Fruit fly (Drosophila melanogaster) whole organism, embryonic: ENCODE results near the gene mEFG1.

ENCODE experiments used
- CG10147 ChIP-seq: fragments of 200-800 bp; sonication (Bioruptor generic); optimal IDR thresholded peaks from 2 replicates; lab custom pipeline; 2019; ENCODE audit warnings: missing biosample characterization, mild to moderate bottlenecking, missing genetic modification characterization, moderate library complexity
- CG10543 ChIP-seq: fragments of 200-800 bp; sonication (Bioruptor generic); optimal IDR thresholded peaks from 3 replicates; lab custom pipeline; 2017; ENCODE audit warnings: missing biosample characterization, mild to moderate bottlenecking, missing genetic modification characterization, moderate library complexity
- CG11504 ChIP-seq: fragments of 200-800 bp; sonication (Bioruptor generic); optimal IDR thresholded peaks from 3 replicates; lab custom pipeline; 2019; ENCODE audit warnings: missing biosample characterization, mild to moderate bottlenecking, missing genetic modification characterization, moderate library complexity
- CG12769 ChIP-seq: fragments of 200-800 bp; sonication (Bioruptor generic); optimal IDR thresholded peaks from 2 replicates; lab custom pipeline; 2019; ENCODE audit warnings: missing biosample characterization, mild to moderate bottlenecking, missing genetic modification characterization, moderate library complexity
- CG13296 ChIP-seq: fragments of 200-800 bp; sonication (Bioruptor generic); optimal IDR thresholded peaks from 3 replicates; lab custom pipeline; 2018; ENCODE audit warnings: missing biosample characterization, mild to moderate bottlenecking, missing genetic modification characterization
- CG13894 ChIP-seq: fragments of 200-800 bp; sonication (Bioruptor generic); optimal IDR thresholded peaks from 3 replicates; lab custom pipeline; 2018; ENCODE audit warnings: missing biosample characterization, mild to moderate bottlenecking, missing genetic modification characterization, moderate library complexity
- CG14014 ChIP-seq: fragments of 200-800 bp; sonication (Bioruptor generic); IDR thresholded peaks from 2 replicates; pipeline ENCODE4 v1.3.6; 2022; ENCODE audit warnings: missing biosample characterization, missing genetic modification characterization
- CG15514 ChIP-seq: fragments of 200-800 bp; sonication (Bioruptor generic); optimal IDR thresholded peaks from 3 replicates; lab custom pipeline; 2017; ENCODE audit warnings: missing biosample characterization, missing genetic modification characterization, mild to moderate bottlenecking, moderate library complexity, missing genetic modification reagents
- CG1603 ChIP-seq: fragments of 200-800 bp; sonication (Bioruptor generic); optimal IDR thresholded peaks from 2 replicates; lab custom pipeline; 2019; ENCODE audit warnings: missing biosample characterization, mild to moderate bottlenecking, missing genetic modification characterization, moderate library complexity
- CG17328 ChIP-seq: fragments of 200-800 bp; sonication (Bioruptor generic); IDR thresholded peaks from 2 replicates; pipeline ENCODE4 v1.3.6; 2022; ENCODE audit warnings: missing biosample characterization, missing genetic modification characterization
- CG17359 ChIP-seq: fragments of 200-800 bp; sonication (Bioruptor generic); optimal IDR thresholded peaks from 3 replicates; lab custom pipeline; 2018; ENCODE audit warnings: missing biosample characterization, mild to moderate bottlenecking, missing genetic modification characterization, moderate library complexity
- CG17568 ChIP-seq: fragments of 200-800 bp; sonication (Bioruptor generic); optimal IDR thresholded peaks from 2 replicates; lab custom pipeline; 2018; ENCODE audit warnings: missing biosample characterization, mild to moderate bottlenecking, missing genetic modification characterization, moderate library complexity
- CG18599 ChIP-seq: fragments of 200-800 bp; sonication (Bioruptor generic); optimal IDR thresholded peaks from 3 replicates; lab custom pipeline; 2017; ENCODE audit warnings: missing biosample characterization, missing genetic modification characterization, mild to moderate bottlenecking, moderate library complexity, missing genetic modification reagents
- CG3281 ChIP-seq: fragments of 200-800 bp; sonication (Bioruptor generic); optimal IDR thresholded peaks from 3 replicates; lab custom pipeline; 2017; ENCODE audit warnings: missing biosample characterization, mild to moderate bottlenecking, missing genetic modification characterization
- CG8290 ChIP-seq, 3 experiments: fragments of 200-800 bp; sonication (Bioruptor generic); optimal IDR thresholded peaks; 2 replicates each; lab custom pipeline; 2016 to 2019; ENCODE audit warnings: missing biosample characterization in 3 of 3, missing genetic modification characterization in 3 of 3, mild to moderate bottlenecking in 2 of 3, moderate library complexity in 1 of 3
- CG9437 ChIP-seq: fragments of 200-800 bp; sonication (Bioruptor generic); optimal IDR thresholded peaks from 2 replicates; lab custom pipeline; 2018; ENCODE audit warnings: missing biosample characterization, mild to moderate bottlenecking, missing genetic modification characterization
- CG9609 ChIP-seq: fragments of 200-800 bp; sonication (Bioruptor generic); optimal IDR thresholded peaks from 3 replicates; lab custom pipeline; 2016; ENCODE audit warnings: missing biosample characterization, missing genetic modification characterization
- CG9727 ChIP-seq: fragments of 200-800 bp; sonication (Bioruptor generic); optimal IDR thresholded peaks from 3 replicates; lab custom pipeline; 2017; ENCODE audit warnings: missing biosample characterization, mild to moderate bottlenecking, missing genetic modification characterization
- Dll ChIP-seq: fragments of 200-800 bp; sonication (Bioruptor generic); IDR thresholded peaks from 4 replicates; pipeline ENCODE4 v1.3.6; 2022; ENCODE audit warnings: missing biosample characterization, missing genetic modification characterization; ENCODE audit not compliant: partially characterized antibody
- Eip74EF ChIP-seq, 2 experiments: fragments of 200-800 bp in 1 of 2; fragments of >200 bp in 1 of 2; sonication (Bioruptor generic) in 1 of 2; optimal IDR thresholded peaks; 2 replicates each; lab custom pipeline; 2017 to 2019; ENCODE audit warnings: missing biosample characterization in 2 of 2, missing genetic modification characterization in 2 of 2, mild to moderate bottlenecking in 1 of 2, moderate library complexity in 1 of 2
- Hsf ChIP-seq: fragments of 200-800 bp; sonication (Bioruptor generic); optimal IDR thresholded peaks from 3 replicates; lab custom pipeline; 2016; ENCODE audit warnings: missing biosample characterization, missing genetic modification characterization
- Kr ChIP-seq: fragments of 200-800 bp; sonication (Bioruptor generic); optimal IDR thresholded peaks from 2 replicates; lab custom pipeline; 2017; ENCODE audit warnings: missing biosample characterization, mild to moderate bottlenecking, missing genetic modification characterization
- Lhr ChIP-seq: fragments of 200-800 bp; sonication (Bioruptor generic); optimal IDR thresholded peaks from 3 replicates; lab custom pipeline; 2017; ENCODE audit warnings: mild to moderate bottlenecking, missing biosample characterization, missing genetic modification reagents, missing genetic modification characterization
- MBD-R2 ChIP-seq: fragments of 200-800 bp; sonication (Bioruptor generic); IDR thresholded peaks from 2 replicates; pipeline ENCODE4 v1.3.6; 2022; ENCODE audit warnings: missing biosample characterization, missing genetic modification characterization
- Med ChIP-seq: fragments of 200-800 bp; sonication (Bioruptor generic); peaks from one replicate; lab custom pipeline; 2016; ENCODE audit warnings: missing biosample characterization, missing genetic modification characterization, mild to moderate bottlenecking, inconsistent platforms, moderate library complexity
- Ravus ChIP-seq: fragments of 200-800 bp; sonication (Bioruptor generic); IDR thresholded peaks from 2 replicates; pipeline ENCODE4 v1.3.6; 2022; ENCODE audit warnings: missing biosample characterization, missing genetic modification characterization
- Ssrp ChIP-seq: fragments of 200-800 bp; sonication (Bioruptor generic); optimal IDR thresholded peaks from 2 replicates; lab custom pipeline; 2018; ENCODE audit warnings: missing biosample characterization, mild to moderate bottlenecking, missing genetic modification characterization, moderate library complexity
- abd-A ChIP-seq: fragments of 200-800 bp; sonication (Bioruptor generic); optimal IDR thresholded peaks from 3 replicates; lab custom pipeline; 2019; ENCODE audit warnings: missing biosample characterization, mild to moderate bottlenecking, missing genetic modification characterization, moderate library complexity
- cad ChIP-seq: fragments of >200 bp; optimal IDR thresholded peaks from 2 replicates; lab custom pipeline; 2017; ENCODE audit warnings: missing biosample characterization, missing genetic modification characterization
- cato ChIP-seq: fragments of 200-800 bp; sonication (Bioruptor generic); optimal IDR thresholded peaks from 2 replicates; lab custom pipeline; 2016; ENCODE audit warnings: missing biosample characterization, missing genetic modification characterization, borderline replicate concordance
- chinmo ChIP-seq: fragments of 200-800 bp; sonication (Bioruptor generic); IDR thresholded peaks from 4 replicates; pipeline ENCODE4 v1.3.6; 2022; ENCODE audit warnings: missing biosample characterization, missing genetic modification characterization; ENCODE audit not compliant: partially characterized antibody
- cwo ChIP-seq: fragments of 200-800 bp; sonication (Bioruptor generic); optimal IDR thresholded peaks from 3 replicates; lab custom pipeline; 2017; ENCODE audit warnings: missing biosample characterization, missing genetic modification characterization, mild to moderate bottlenecking, moderate library complexity, missing genetic modification reagents
- dysf ChIP-seq: fragments of 200-800 bp; sonication (Bioruptor generic); IDR thresholded peaks from 3 replicates; pipeline ENCODE4 v1.3.6; 2022; ENCODE audit warnings: missing biosample characterization, missing genetic modification characterization
- en ChIP-seq: fragments of 200-800 bp; sonication (Bioruptor generic); optimal IDR thresholded peaks from 2 replicates; lab custom pipeline; 2016; ENCODE audit warnings: missing biosample characterization, missing genetic modification characterization
- eyg ChIP-seq: fragments of 200-800 bp; sonication (Bioruptor generic); optimal IDR thresholded peaks from 3 replicates; lab custom pipeline; 2016; ENCODE audit warnings: missing biosample characterization, missing genetic modification characterization
- fd64A ChIP-seq: fragments of 200-800 bp; sonication (Bioruptor generic); optimal IDR thresholded peaks from 3 replicates; lab custom pipeline; 2018; ENCODE audit warnings: missing biosample characterization, mild to moderate bottlenecking, missing genetic modification characterization
- kah ChIP-seq: fragments of 200-800 bp; sonication (Bioruptor generic); optimal IDR thresholded peaks from 2 replicates; lab custom pipeline; 2018; ENCODE audit warnings: missing biosample characterization, mild to moderate bottlenecking, missing genetic modification characterization
- kay ChIP-seq: fragments of 200-800 bp; sonication (Bioruptor generic); optimal IDR thresholded peaks from 2 replicates; lab custom pipeline; 2016; ENCODE audit warnings: missing biosample characterization, missing genetic modification characterization
- lab ChIP-seq: fragments of 200-800 bp; sonication (Bioruptor generic); optimal IDR thresholded peaks from 3 replicates; lab custom pipeline; 2017; ENCODE audit warnings: missing biosample characterization, missing genetic modification characterization, mild to moderate bottlenecking, moderate library complexity, missing genetic modification reagents
- mam ChIP-seq: fragments of 200-800 bp; sonication (Bioruptor generic); optimal IDR thresholded peaks from 3 replicates; lab custom pipeline; 2016; ENCODE audit warnings: missing biosample characterization, missing genetic modification characterization
- mirr ChIP-seq: fragments of 200-800 bp; sonication (Bioruptor generic); optimal IDR thresholded peaks from 3 replicates; lab custom pipeline; 2018; ENCODE audit warnings: missing biosample characterization, mild to moderate bottlenecking, missing genetic modification characterization
- nerfin-2 ChIP-seq: fragments of 200-800 bp; sonication (Bioruptor generic); IDR thresholded peaks from 2 replicates; pipeline ENCODE4 v1.3.6; 2022; ENCODE audit warnings: missing biosample characterization, missing genetic modification characterization; ENCODE audit not compliant: partially characterized antibody
- odd ChIP-seq: fragments of 200-800 bp; sonication (Bioruptor generic); optimal IDR thresholded peaks from 2 replicates; lab custom pipeline; 2017; ENCODE audit warnings: missing biosample characterization, mild to moderate bottlenecking, missing genetic modification characterization
- pfk ChIP-seq: fragments of 200-800 bp; sonication (Bioruptor generic); optimal IDR thresholded peaks from 2 replicates; lab custom pipeline; 2018; ENCODE audit warnings: missing biosample characterization, mild to moderate bottlenecking, missing genetic modification characterization, moderate library complexity
- pzg ChIP-seq: fragments of 200-800 bp; sonication (Bioruptor generic); optimal IDR thresholded peaks from 3 replicates; lab custom pipeline; 2018; ENCODE audit warnings: missing biosample characterization, mild to moderate bottlenecking, missing genetic modification characterization, moderate library complexity
- scrt ChIP-seq: fragments of 200-800 bp; sonication (Bioruptor generic); optimal IDR thresholded peaks from 2 replicates; lab custom pipeline; 2018; ENCODE audit warnings: missing biosample characterization, mild to moderate bottlenecking, missing genetic modification characterization, moderate library complexity
- sd ChIP-seq: fragments of 200-800 bp; sonication (Bioruptor generic); optimal IDR thresholded peaks from 3 replicates; lab custom pipeline; 2018; ENCODE audit warnings: missing biosample characterization, mild to moderate bottlenecking, missing genetic modification characterization, moderate library complexity
- twi ChIP-seq: fragments of 200-800 bp; optimal IDR thresholded peaks from 2 replicates; lab custom pipeline; 2019; ENCODE audit warnings: missing biosample characterization, mild to moderate bottlenecking, missing genetic modification characterization, moderate library complexity
- wor ChIP-seq: fragments of 200-800 bp; sonication (Bioruptor generic); IDR thresholded peaks from 2 replicates; pipeline ENCODE4 v1.3.6; 2022; ENCODE audit warnings: missing biosample characterization, missing genetic modification characterization

The mEFG1 gene

DNA sequence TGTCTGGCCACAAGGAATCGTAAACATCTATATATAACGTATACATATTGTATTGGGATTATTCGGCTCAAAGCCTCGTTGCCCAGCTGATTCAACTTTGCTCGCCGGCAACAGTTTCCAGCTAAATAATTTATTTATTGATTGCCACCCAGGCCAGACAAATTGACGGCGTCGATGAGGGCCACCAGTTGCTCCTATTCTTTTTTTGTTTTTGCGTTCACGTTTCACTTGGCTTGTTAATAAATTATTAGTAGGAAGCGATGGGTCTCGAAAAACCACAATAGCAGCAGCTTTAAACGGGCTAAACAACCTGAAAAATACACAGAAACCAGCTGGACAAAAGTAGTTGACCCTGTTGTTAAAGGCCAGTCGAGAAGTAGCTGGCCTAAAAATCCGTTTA, 5.8 kb downstream of the mEFG1 start:
- TF ChIP-seq Kr (GFP tag; lab: Kevin White, UChicago) (no peak), dysf (GFP tag; lab: Robert Waterston, UW) (no peak), lab (GFP tag; lab: Kevin White, UChicago) (peak; percentile 30), Ssrp (tag; lab: Kevin White, UChicago) (no peak), en (GFP tag; lab: Kevin White, UChicago) (no peak), pzg (GFP tag; lab: Kevin White, UChicago) (no peak), CG12769 (tag; lab: Kevin White, UChicago) (peak; percentile 47), twi (tag; lab: Kevin White, UChicago) (no peak), CG17359 (tag; lab: Kevin White, UChicago) (no peak), Med (peak; percentile 77), CG18599 (peak; percentile 46), scrt (GFP tag; lab: Kevin White, UChicago) (peak; percentile 51), CG3281 (GFP tag; lab: Kevin White, UChicago) (peak; percentile 3), MBD-R2 (0 out of 2 replicates have a peak, but pooled peaks have one; percentile 14), nerfin-2 (GFP tag; lab: Robert Waterston, UW) (no peak), cwo (peak; percentile 25), cad (GFP tag; lab: Kevin White, UChicago) (no peak), CG13296 (peak; percentile 48), CG17328 (GFP tag; lab: Robert Waterston, UW) (no peak), odd (GFP tag; lab: Kevin White, UChicago) (peak; percentile 5), fd64A (GFP tag; lab: Kevin White, UChicago) (no peak), chinmo (GFP tag; lab: Robert Waterston, UW) (peak; percentile 72; the same call in 1 of the 4 replicates), pfk (GFP tag; lab: Kevin White, UChicago) (no peak), CG13894 (tag; lab: Kevin White, UChicago) (peak; percentile 69), CG1603 (no peak), CG9609 (GFP tag; lab: Kevin White, UChicago) (no peak), CG9437 (GFP tag; lab: Kevin White, UChicago) (no peak), cato (GFP tag; lab: Kevin White, UChicago) (no peak), sd (tag; lab: Kevin White, UChicago) (peak; percentile 31), CG8290 (GFP tag; optimal IDR thresholded peaks at IDR 0.05; lab: Kevin White, UChicago) (no peak), CG8290 (tag; optimal IDR thresholded peaks at IDR 0.05; lab: Kevin White, UChicago) (peak in 1 of 2 experiments; percentile 4), kah (GFP tag; lab: Kevin White, UChicago) (peak; percentile 29), abd-A (tag; lab: Kevin White, UChicago) (peak; percentile 49), eyg (GFP tag; lab: Kevin White, UChicago) (no peak), Eip74EF (GFP tag; optimal IDR thresholded peaks at IDR 0.05; lab: Kevin White, UChicago) (peak in 1 of 2 experiments; percentile 73), CG10147 (GFP tag; lab: Kevin White, UChicago) (no peak), kay (GFP tag; lab: Kevin White, UChicago) (no peak), wor (no peak), CG10543 (GFP tag; lab: Kevin White, UChicago) (peak; percentile 42), Dll (no peak), CG11504 (no peak), Lhr (GFP tag; lab: Kevin White, UChicago) (no peak), Ravus (GFP tag; lab: Robert Waterston, UW) (no peak), CG9727 (GFP tag; lab: Kevin White, UChicago) (no peak), CG15514 (peak; percentile 32), CG17568 (peak; percentile 15), Hsf (no peak), mam (GFP tag; lab: Kevin White, UChicago) (no peak), CG14014 (GFP tag; lab: Robert Waterston, UW) (peak; percentile 23; the same call in 1 of the 2 replicates), mirr (GFP tag; lab: Kevin White, UChicago) (peak; percentile 31)
